Worm (Caenorhabditis elegans) whole organism, L1 larva: ENCODE results near the gene F08F3.1.

Experiments used
- C04F5.9 ChIP-seq: sonication (generic microtip); optimal IDR thresholded peaks from 2 replicates; lab custom pipeline; 2016; ENCODE audit warnings: missing genetic modification characterization, missing compliant biosample characterization
- C16A3.4 ChIP-seq: fragments of 150-350 bp; optimal IDR thresholded peaks from 2 replicates; lab custom pipeline; 2014; ENCODE audit warnings: missing biosample characterization, missing genetic modification characterization
- C34B4.2 ChIP-seq: sonication (generic microtip); optimal IDR thresholded peaks from 2 replicates; lab custom pipeline; 2017; ENCODE audit warnings: mild to moderate bottlenecking, missing genetic modification characterization, missing compliant biosample characterization
- F16B12.6 ChIP-seq: fragments of 150-350 bp; optimal IDR thresholded peaks from 2 replicates; lab custom pipeline; 2014; ENCODE audit warnings: missing biosample characterization, missing genetic modification characterization
- alr-1 ChIP-seq: fragments of 200-800 bp; sonication (Bioruptor generic); optimal IDR thresholded peaks from 2 replicates; lab custom pipeline; 2018; ENCODE audit warnings: borderline replicate concordance, mild to moderate bottlenecking, missing genetic modification characterization, missing compliant biosample characterization
- blmp-1 ChIP-seq: fragments of 150-350 bp; optimal IDR thresholded peaks from 2 replicates; lab custom pipeline; 2014; ENCODE audit warnings: missing biosample characterization, missing genetic modification characterization
- ceh-82 ChIP-seq, 3 experiments: fragments of 150-350 bp in 1 of 3; sonication (generic microtip) in 2 of 3; optimal IDR thresholded peaks; 2 replicates each; lab custom pipeline; 2014 to 2017; ENCODE audit warnings: missing biosample characterization in 3 of 3, missing genetic modification characterization in 3 of 3
- ceh-88 ChIP-seq: fragments of 200-800 bp; sonication (Bioruptor generic); IDR thresholded peaks from 2 replicates; pipeline ENCODE4 v1.3.6; 2022; ENCODE audit warnings: missing genetic modification characterization, missing compliant biosample characterization
- ceh-90 ChIP-seq: sonication (generic microtip); optimal IDR thresholded peaks from 2 replicates; lab custom pipeline; 2016; ENCODE audit warnings: missing genetic modification characterization, missing compliant biosample characterization
- ces-1 ChIP-seq: fragments of 150-350 bp; optimal IDR thresholded peaks from 2 replicates; lab custom pipeline; 2014; ENCODE audit warnings: missing biosample characterization, missing genetic modification reagents, missing genetic modification characterization
- dsc-1 ChIP-seq: sonication (generic microtip); optimal IDR thresholded peaks from 2 replicates; lab custom pipeline; 2016; ENCODE audit warnings: mild to moderate bottlenecking, missing genetic modification characterization, missing compliant biosample characterization
- efl-1 ChIP-seq, 4 experiments: fragments of 150-350 bp; optimal IDR thresholded peaks in 3 of 4; peaks in 1 of 4; 1 replicate in 1 of 4; 2 replicates in 3 of 4; lab custom pipeline; 2014; ENCODE audit warnings: missing biosample characterization in 2 of 4, missing genetic modification characterization in 2 of 4, missing genetic modification reagents in 2 of 4
- egl-13 ChIP-seq: sonication (generic microtip); optimal IDR thresholded peaks from 2 replicates; lab custom pipeline; 2016; ENCODE audit warnings: missing genotype, missing genetic modification reagents, missing genetic modification characterization, missing compliant biosample characterization
- elt-2 ChIP-seq: sonication (generic microtip); optimal IDR thresholded peaks from 2 replicates; lab custom pipeline; 2016; ENCODE audit warnings: missing genetic modification characterization, mild to moderate bottlenecking, inconsistent platforms, missing compliant biosample characterization, missing genetic modification reagents
- elt-3 ChIP-seq, 6 experiments: fragments of 150-350 bp in 1 of 6; sonication (generic microtip); optimal IDR thresholded peaks; 2 replicates each; lab custom pipeline; 2017 to 2018; ENCODE audit warnings: missing biosample characterization in 6 of 6, missing genetic modification characterization in 6 of 6, inconsistent platforms in 1 of 6
- fkh-4 ChIP-seq: sonication (generic microtip); optimal IDR thresholded peaks from 2 replicates; lab custom pipeline; 2016; ENCODE audit warnings: missing compliant biosample characterization, missing genetic modification characterization, borderline replicate concordance
- hlh-17 ChIP-seq: fragments of 200-800 bp; sonication (Bioruptor generic); optimal IDR thresholded peaks from 2 replicates; lab custom pipeline; 2018; ENCODE audit warnings: missing genetic modification characterization, mild to moderate bottlenecking, missing compliant biosample characterization, moderate library complexity, borderline replicate concordance
- hlh-4 ChIP-seq: sonication (generic microtip); optimal IDR thresholded peaks from 2 replicates; lab custom pipeline; 2016; ENCODE audit warnings: mild to moderate bottlenecking, missing genetic modification characterization, missing compliant biosample characterization
- lin-13 ChIP-seq: fragments of 150-350 bp; optimal IDR thresholded peaks from 2 replicates; lab custom pipeline; 2014; ENCODE audit warnings: missing biosample characterization, missing genetic modification reagents, missing genetic modification characterization
- lin-35 ChIP-seq, 2 experiments: fragments of 150-350 bp; optimal IDR thresholded peaks; 2 replicates each; lab custom pipeline; 2014; ENCODE audit warnings: missing biosample characterization in 2 of 2, missing genetic modification characterization in 2 of 2, missing genetic modification reagents in 2 of 2
- lin-39 ChIP-seq: fragments of 150-350 bp; optimal IDR thresholded peaks from 2 replicates; lab custom pipeline; 2014; ENCODE audit warnings: missing biosample characterization, missing genetic modification reagents, missing genetic modification characterization
- mdl-1 ChIP-seq, 2 experiments: fragments of 150-350 bp; optimal IDR thresholded peaks; 2 replicates each; lab custom pipeline; 2014 to 2017; ENCODE audit warnings: missing biosample characterization in 2 of 2, missing genetic modification characterization in 2 of 2, inconsistent platforms in 1 of 2
- mep-1 ChIP-seq: fragments of 150-350 bp; optimal IDR thresholded peaks from 2 replicates; lab custom pipeline; 2014; ENCODE audit warnings: missing biosample characterization, missing genetic modification characterization
- nhr-11 ChIP-seq: fragments of 150-350 bp; optimal IDR thresholded peaks from 2 replicates; lab custom pipeline; 2014; ENCODE audit warnings: missing biosample characterization, missing genetic modification characterization
- nhr-12 ChIP-seq: sonication (generic microtip); optimal IDR thresholded peaks from 2 replicates; lab custom pipeline; 2017; ENCODE audit warnings: missing biosample characterization, missing genetic modification characterization
- nhr-19 ChIP-seq: fragments of 200-800 bp; sonication (Bioruptor generic); conservative IDR thresholded peaks from 2 replicates; pipeline ENCODE4 v1.3.6; 2022; ENCODE audit warnings: missing genetic modification characterization, missing compliant biosample characterization
- nhr-20 ChIP-seq: sonication (generic microtip); optimal IDR thresholded peaks from 2 replicates; lab custom pipeline; 2016; ENCODE audit warnings: mild to moderate bottlenecking, missing genetic modification characterization, missing compliant biosample characterization
- nhr-28 ChIP-seq: fragments of 150-350 bp; optimal IDR thresholded peaks from 2 replicates; lab custom pipeline; 2014; ENCODE audit warnings: missing biosample characterization, missing genetic modification characterization
- nhr-47 ChIP-seq: sonication (generic microtip); optimal IDR thresholded peaks from 2 replicates; lab custom pipeline; 2016; ENCODE audit warnings: mild to moderate bottlenecking, missing genetic modification characterization, moderate library complexity, missing compliant biosample characterization
- nhr-71 ChIP-seq: sonication (generic microtip); optimal IDR thresholded peaks from 2 replicates; lab custom pipeline; 2016; ENCODE audit warnings: mild to moderate bottlenecking, missing genetic modification characterization, moderate library complexity, missing compliant biosample characterization
- nhr-77 ChIP-seq: fragments of 150-350 bp; optimal IDR thresholded peaks from 2 replicates; lab custom pipeline; 2014; ENCODE audit warnings: missing biosample characterization, missing genetic modification characterization
- nhr-84 ChIP-seq: sonication (generic microtip); optimal IDR thresholded peaks from 2 replicates; lab custom pipeline; 2017; ENCODE audit warnings: missing biosample characterization, missing genetic modification characterization
- nhr-85 ChIP-seq: sonication (generic microtip); peaks from one replicate; lab custom pipeline; 2016; ENCODE audit warnings: missing genetic modification characterization, inconsistent platforms, missing compliant biosample characterization
- nhr-90 ChIP-seq: sonication (generic microtip); optimal IDR thresholded peaks from 2 replicates; lab custom pipeline; 2016; ENCODE audit warnings: mild to moderate bottlenecking, missing genetic modification characterization, missing compliant biosample characterization; ENCODE audit not compliant: poor library complexity
- pag-3 ChIP-seq: sonication (generic microtip); optimal IDR thresholded peaks from 2 replicates; lab custom pipeline; 2017; ENCODE audit warnings: missing genetic modification characterization, mild to moderate bottlenecking, missing compliant biosample characterization, antibody characterized with exemption, borderline replicate concordance; ENCODE audit not compliant: insufficient read depth
- snpc-4 ChIP-seq: fragments of 150-350 bp; optimal IDR thresholded peaks from 2 replicates; lab custom pipeline; 2014; ENCODE audit warnings: missing biosample characterization, missing genetic modification characterization
- sptf-1 ChIP-seq: fragments of 150-350 bp; optimal IDR thresholded peaks from 2 replicates; lab custom pipeline; 2014; ENCODE audit warnings: missing biosample characterization, missing genetic modification characterization
- sup-37 ChIP-seq: fragments of 200-800 bp; sonication (Bioruptor generic); optimal IDR thresholded peaks from 2 replicates; lab custom pipeline; 2018; ENCODE audit warnings: mild to moderate bottlenecking, missing genetic modification characterization, missing compliant biosample characterization
- swsn-7 ChIP-seq: sonication (generic microtip); optimal IDR thresholded peaks from 2 replicates; lab custom pipeline; 2016; ENCODE audit warnings: missing genetic modification characterization, missing compliant biosample characterization
- tbx-2 ChIP-seq: sonication (generic microtip); optimal IDR thresholded peaks from 2 replicates; lab custom pipeline; 2016; ENCODE audit warnings: missing genetic modification characterization, missing compliant biosample characterization
- tlp-1 ChIP-seq: fragments of 150-350 bp; optimal IDR thresholded peaks from 2 replicates; lab custom pipeline; 2014; ENCODE audit warnings: missing biosample characterization, missing genetic modification characterization
- unc-30 ChIP-seq: sonication (generic microtip); optimal IDR thresholded peaks from 2 replicates; lab custom pipeline; 2017; ENCODE audit warnings: missing biosample characterization, missing genetic modification characterization
- unc-86 ChIP-seq: sonication (generic microtip); optimal IDR thresholded peaks from 2 replicates; lab custom pipeline; 2016; ENCODE audit warnings: missing genetic modification characterization, missing compliant biosample characterization
- unc-98 ChIP-seq: fragments of 200-800 bp; sonication (Bioruptor generic); IDR thresholded peaks from 2 replicates; pipeline ENCODE4 v1.3.6; 2022; ENCODE audit warnings: missing genetic modification characterization, missing compliant biosample characterization
- vab-15 ChIP-seq: sonication (generic microtip); optimal IDR thresholded peaks from 2 replicates; lab custom pipeline; 2017; ENCODE audit warnings: missing genotype, mild to moderate bottlenecking, missing genetic modification characterization, missing compliant biosample characterization

Gene F08F3.1

ce11 chrV:5410679-5411078, 35.3 kb upstream of the F08F3.1 start, which contains the start of gene F08F3.4 (continued):
- TF ChIP-seq ceh-82 (tag; optimal IDR thresholded peaks at IDR 0.05; lab: Kevin White, UChicago) (no peak), pag-3 (tag; lab: Kevin White, UChicago) (no peak), swsn-7 (tag; lab: Kevin White, UChicago) (no peak), hlh-4 (tag; lab: Kevin White, UChicago) (no peak), mep-1 (tag; lab: Kevin White, UChicago) (no peak), lin-35 (GFP tag; optimal IDR thresholded peaks at IDR 0.05; lab: Kevin White, UChicago) (peak in 1 of 2 experiments; percentile 16), ces-1 (GFP tag; lab: Kevin White, UChicago) (no peak), alr-1 (tag; lab: Kevin White, UChicago) (no peak), unc-30 (no peak), tlp-1 (tag; lab: Kevin White, UChicago) (no peak), blmp-1 (tag; lab: Kevin White, UChicago) (no peak), nhr-47 (peak; percentile 3), nhr-12 (tag; lab: Kevin White, UChicago) (no peak), egl-13 (tag; lab: Kevin White, UChicago) (no peak), nhr-85 (tag; lab: Kevin White, UChicago) (peak; percentile 98), nhr-11 (no peak), sptf-1 (no peak), sup-37 (GFP tag; lab: Kevin White, UChicago) (no peak), ceh-90 (tag; lab: Kevin White, UChicago) (no peak), mdl-1 (tag; optimal IDR thresholded peaks at IDR 0.05; lab: Kevin White, UChicago) (peak in 1 of 2 experiments; percentile 63), elt-2 (tag; lab: Kevin White, UChicago) (no peak), nhr-84 (tag; lab: Kevin White, UChicago) (no peak), ceh-88 (GFP tag; lab: Robert Waterston, UW) (no peak), efl-1 (optimal IDR thresholded peaks at IDR 0.05; lab: Kevin White, UChicago) (no peak), efl-1 (GFP tag; optimal IDR thresholded peaks at IDR 0.05 in 1 of 2; lab: Kevin White, UChicago) (peak in 1 of 2 experiments; percentile 84), C16A3.4 (tag; lab: Kevin White, UChicago) (no peak), nhr-28 (no peak), dsc-1 (tag; lab: Kevin White, UChicago) (no peak), F16B12.6 (tag; lab: Kevin White, UChicago) (no peak), nhr-20 (peak; percentile 73), tbx-2 (peak; percentile 45), C34B4.2 (tag; lab: Kevin White, UChicago) (no peak), nhr-90 (tag; lab: Kevin White, UChicago) (peak; percentile 26), snpc-4 (no peak), nhr-19 (GFP tag; lab: Robert Waterston, UW) (peak; percentile 69), unc-98 (GFP tag; lab: Robert Waterston, UW) (no peak), unc-86 (no peak), fkh-4 (tag; lab: Kevin White, UChicago) (no peak), hlh-17 (GFP tag; lab: Kevin White, UChicago) (no peak), vab-15 (tag; lab: Kevin White, UChicago) (no peak), nhr-77 (no peak), elt-3 (tag; optimal IDR thresholded peaks at IDR 0.05; lab: Kevin White, UChicago) (peak in 2 of 6 experiments; percentile 32 to 65), lin-13 (no peak), lin-39 (tag; lab: Kevin White, UChicago) (no peak), nhr-71 (tag; lab: Kevin White, UChicago) (peak; percentile 59), C04F5.9 (tag; lab: Kevin White, UChicago) (no peak)
